Fruit fly (Drosophila melanogaster): ENCODE data around the gene PIP4K.
A peak's percentile ranks its signal among the peaks of the same experiment; 100 is the strongest.

Gene PIP4K

DNA sequence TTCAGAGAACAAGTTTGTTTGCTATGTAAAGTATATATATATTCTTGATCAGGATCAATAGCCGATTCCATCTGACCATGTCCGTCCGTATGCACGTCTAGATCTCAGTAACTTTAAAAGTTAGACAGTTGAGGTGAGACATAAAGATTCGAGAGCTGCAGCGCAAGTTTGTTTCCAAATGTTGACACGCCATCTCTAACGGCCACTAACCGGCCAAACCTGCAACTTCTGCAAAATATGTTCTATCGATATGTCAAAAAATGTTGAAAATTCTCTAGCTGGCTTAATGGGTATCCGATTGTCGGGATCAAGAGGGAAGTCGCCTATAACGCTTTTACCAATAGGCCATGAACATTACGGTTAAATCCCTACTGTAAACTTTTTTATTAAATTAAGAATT, 9.8 kb downstream of the PIP4K start:
- TF ChIP-seq CG7368 (GFP tag; optimal IDR thresholded peaks at IDR 0.05) = no peak
- no peak for TF ChIP-seq CG9139 (GFP tag; optimal IDR thresholded peaks at IDR 0.05)
- no peak for TF ChIP-seq CG6163 (GFP tag; IDR thresholded peaks at IDR 0.05)
- no peak for TF ChIP-seq eg (GFP tag; IDR thresholded peaks at IDR 0.05)
- no peak for TF ChIP-seq CG3032 (tag; optimal IDR thresholded peaks at IDR 0.05)
- TF ChIP-seq Eip78C (GFP tag) = no peak
- TF ChIP-seq Eip75B (GFP tag; optimal IDR thresholded peaks at IDR 0.05) = no peak
- no peak for TF ChIP-seq spab (GFP tag; optimal IDR thresholded peaks at IDR 0.05)
- TF ChIP-seq lz (GFP tag; optimal IDR thresholded peaks at IDR 0.05) = no peak

DNA sequence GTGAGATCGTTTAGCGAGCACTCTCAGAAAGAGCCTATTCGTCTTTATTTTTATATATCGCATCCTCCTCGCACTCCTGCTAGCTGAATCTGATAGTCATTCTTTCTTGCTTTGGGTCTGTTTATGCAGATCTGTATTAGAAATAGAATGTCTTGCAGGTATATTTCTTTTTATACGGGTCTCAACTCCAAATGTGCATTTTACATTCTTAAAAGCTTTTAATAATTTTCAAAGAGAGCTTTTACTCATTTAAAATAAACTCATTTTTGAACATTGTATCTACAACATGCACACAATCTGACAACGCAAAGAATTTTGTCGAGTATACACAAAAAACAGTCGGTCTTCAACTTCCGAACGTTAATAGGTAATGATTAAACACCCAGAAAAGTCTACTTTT, 11.2 kb downstream of the PIP4K start, which contains the start of gene CG33521:
TSS of gene CG33521 (plus strand) at position 301 of the 400 bp plus-strand sequence.
- TF ChIP-seq CG11902 (GFP tag; optimal IDR thresholded peaks at IDR 0.05) = no peak
- no peak for TF ChIP-seq CG11294 (GFP tag; IDR thresholded peaks at IDR 0.05)
- no peak for TF ChIP-seq CG7368 (GFP tag; optimal IDR thresholded peaks at IDR 0.05)

DNA sequence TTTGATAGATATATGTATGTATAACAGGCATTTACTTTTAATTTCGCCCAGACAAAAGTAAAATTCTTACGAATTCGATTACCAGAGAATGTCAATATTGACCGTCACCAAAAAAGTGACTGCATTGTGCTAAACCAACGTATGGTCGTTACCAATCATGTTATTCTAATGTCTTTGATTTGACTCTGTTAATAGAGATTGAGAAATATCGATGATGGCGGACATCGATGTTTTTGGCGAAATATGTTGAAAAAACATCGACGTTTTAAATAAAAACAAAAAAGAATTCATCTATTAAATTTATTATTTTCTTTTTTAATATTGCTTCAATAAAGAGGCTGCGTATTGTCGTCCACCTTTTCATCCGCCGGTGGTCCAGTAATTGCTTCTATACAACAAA, 13.8 kb downstream of the PIP4K start:
- TF ChIP-seq OdsH (GFP tag; optimal IDR thresholded peaks at IDR 0.05) (no peak), CG6276 (GFP tag; optimal IDR thresholded peaks at IDR 0.05) (no peak), Eip78C (GFP tag) (no peak), CG11294 (GFP tag; IDR thresholded peaks at IDR 0.05) (no peak), vri (GFP tag; optimal IDR thresholded peaks at IDR 0.05) (no peak), CG10631 (GFP tag; optimal IDR thresholded peaks at IDR 0.05) (no peak), CG10669 (GFP tag; optimal IDR thresholded peaks at IDR 0.05) (no peak), CG6808 (GFP tag; optimal IDR thresholded peaks at IDR 0.05) (no peak), acj6 (GFP tag; optimal IDR thresholded peaks at IDR 0.05) (no peak), Gug (GFP tag; IDR thresholded peaks at IDR 0.05) (no peak), pdm3 (GFP tag; optimal IDR thresholded peaks at IDR 0.05) (no peak), fd59A (GFP tag; optimal IDR thresholded peaks at IDR 0.05) (no peak), CG8319 (GFP tag; optimal IDR thresholded peaks at IDR 0.05) (no peak), fd85E (GFP tag; optimal IDR thresholded peaks at IDR 0.05) (no peak), CG7368 (GFP tag; optimal IDR thresholded peaks at IDR 0.05) (no peak)

DNA sequence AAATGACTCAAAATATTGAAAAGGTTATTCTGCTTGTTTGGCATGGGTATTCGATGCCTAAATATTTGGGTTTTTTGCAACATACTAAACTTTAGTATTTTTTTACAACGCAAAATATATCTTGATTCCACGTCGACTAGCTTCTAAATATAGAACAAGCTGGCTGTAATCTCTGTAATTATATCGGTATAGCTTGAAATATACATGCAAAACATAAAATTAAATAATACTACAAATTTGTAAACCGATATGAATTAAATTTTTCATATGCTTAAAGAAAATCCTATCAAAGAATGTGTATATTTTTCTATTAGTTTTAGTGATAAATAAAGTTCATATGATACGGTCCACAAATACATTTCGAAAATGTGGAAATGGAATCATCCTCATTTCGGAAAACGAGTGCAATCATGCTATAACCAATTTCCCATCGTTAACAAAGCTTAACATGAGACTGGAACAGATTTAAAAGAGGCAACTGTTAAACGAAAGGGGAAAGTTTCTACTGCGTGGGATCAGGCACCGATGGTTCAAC, 15.0 kb downstream of the PIP4K start, which contains the start of gene pho:
TSS of gene pho (minus strand) at position 38 of the 535 bp plus-strand sequence.
- no peak for TF ChIP-seq eg (GFP tag; IDR thresholded peaks at IDR 0.05)
- no peak for TF ChIP-seq CG8319 (GFP tag; optimal IDR thresholded peaks at IDR 0.05)
- no peak for TF ChIP-seq CG31627 (GFP tag; optimal IDR thresholded peaks at IDR 0.05)
- peak; percentile 18 for TF ChIP-seq esn (GFP tag; optimal IDR thresholded peaks at IDR 0.05)
- no peak for TF ChIP-seq CG6276 (GFP tag; optimal IDR thresholded peaks at IDR 0.05)
- no peak for TF ChIP-seq CG6854 (GFP tag; optimal IDR thresholded peaks at IDR 0.05)
- no peak for TF ChIP-seq salr (GFP tag; optimal IDR thresholded peaks at IDR 0.05)
- TF ChIP-seq lz (GFP tag; optimal IDR thresholded peaks at IDR 0.05) = peak; percentile 31
- TF ChIP-seq fd59A (GFP tag; optimal IDR thresholded peaks at IDR 0.05) = no peak
- peak; percentile 38 for TF ChIP-seq Hr4 (GFP tag; optimal IDR thresholded peaks at IDR 0.05)
- no peak for TF ChIP-seq CG15336 (GFP tag; IDR thresholded peaks at IDR 0.05)
- TF ChIP-seq Hr39 (GFP tag; optimal IDR thresholded peaks at IDR 0.05) = peak; percentile 42
- TF ChIP-seq CG16779 (tag; optimal IDR thresholded peaks at IDR 0.05) = no peak
- TF ChIP-seq CG32006 (GFP tag; optimal IDR thresholded peaks at IDR 0.05) = no peak
- no peak for TF ChIP-seq CG11762 (GFP tag; optimal IDR thresholded peaks at IDR 0.05; ENCODE audit: insufficient read depth)
- TF ChIP-seq Smox (GFP tag; optimal IDR thresholded peaks at IDR 0.05) = no peak
- no peak for TF ChIP-seq CG6808 (GFP tag; optimal IDR thresholded peaks at IDR 0.05)
- no peak for TF ChIP-seq Eip93F (GFP tag; optimal IDR thresholded peaks at IDR 0.05)
- peak; percentile 20 for TF ChIP-seq CG11902 (GFP tag; optimal IDR thresholded peaks at IDR 0.05)
- TF ChIP-seq acj6 (GFP tag; optimal IDR thresholded peaks at IDR 0.05) = no peak
- TF ChIP-seq OdsH (GFP tag; optimal IDR thresholded peaks at IDR 0.05) = peak; percentile 44
- TF ChIP-seq Gug (GFP tag; IDR thresholded peaks at IDR 0.05) = no peak
- no peak for TF ChIP-seq Met (GFP tag; optimal IDR thresholded peaks at IDR 0.05)
- no peak for TF ChIP-seq CG1621 (tag; optimal IDR thresholded peaks at IDR 0.05)
- TF ChIP-seq Ets21C (GFP tag; optimal IDR thresholded peaks at IDR 0.05) = peak; percentile 31
- no peak for TF ChIP-seq CG8632 (GFP tag; optimal IDR thresholded peaks at IDR 0.05)
- no peak for TF ChIP-seq dsx (GFP tag; optimal IDR thresholded peaks at IDR 0.05; ENCODE audit: poor library complexity, severe bottlenecking)
- TF ChIP-seq CG6792 (GFP tag; optimal IDR thresholded peaks at IDR 0.05) = no peak
- TF ChIP-seq cyc (GFP tag; optimal IDR thresholded peaks at IDR 0.05) = peak; percentile 46
- no peak for TF ChIP-seq ss (GFP tag; optimal IDR thresholded peaks at IDR 0.05)
- no peak for TF ChIP-seq achi (GFP tag; optimal IDR thresholded peaks at IDR 0.05)
- TF ChIP-seq Ets96B (tag; optimal IDR thresholded peaks at IDR 0.05) = no peak
- no peak for TF ChIP-seq CG7368 (GFP tag; optimal IDR thresholded peaks at IDR 0.05)

Measured in whole organism, prepupa.